Worm (Caenorhabditis elegans) whole organism, late embryonic: ENCODE data around the gene his-69.
A peak's percentile ranks its signal among the peaks of the same experiment; 100 is the strongest.

Experiments used
- C08G9.2 ChIP-seq: sonication (generic microtip); optimal IDR thresholded peaks from 2 replicates; lab custom pipeline; 2016; ENCODE audit warnings: mild to moderate bottlenecking, missing genetic modification characterization, moderate library complexity, missing compliant biosample characterization
- C38D4.7 ChIP-seq: fragments of 200-800 bp; sonication (Bioruptor generic); optimal IDR thresholded peaks from 2 replicates; lab custom pipeline; 2018; ENCODE audit warnings: mild to moderate bottlenecking, missing genetic modification characterization, moderate library complexity, missing compliant biosample characterization
- F13H6.1 ChIP-seq: sonication (generic microtip); optimal IDR thresholded peaks from 2 replicates; lab custom pipeline; 2016; ENCODE audit warnings: missing genetic modification characterization, missing compliant biosample characterization
- K02D7.2 ChIP-seq: sonication (generic microtip); optimal IDR thresholded peaks from 2 replicates; lab custom pipeline; 2017; ENCODE audit warnings: mild to moderate bottlenecking, missing genetic modification characterization, missing compliant biosample characterization
- ahr-1 ChIP-seq: sonication (generic microtip); optimal IDR thresholded peaks from 2 replicates; lab custom pipeline; 2016; ENCODE audit warnings: missing genetic modification characterization, missing compliant biosample characterization
- ama-1 ChIP-seq: fragments of 150-350 bp; optimal IDR thresholded peaks from 2 replicates; lab custom pipeline; 2014
- ceh-14 ChIP-seq: sonication (generic microtip); optimal IDR thresholded peaks from 2 replicates; lab custom pipeline; 2016; ENCODE audit warnings: missing genotype, missing genetic modification characterization, missing compliant biosample characterization
- ceh-45 ChIP-seq: fragments of 200-800 bp; sonication (Bioruptor generic); IDR thresholded peaks from 2 replicates; pipeline ENCODE4 v1.3.6; 2022; ENCODE audit warnings: missing genetic modification reagents, missing genetic modification characterization, missing compliant biosample characterization
- ceh-48 ChIP-seq: sonication (generic microtip); optimal IDR thresholded peaks from 2 replicates; lab custom pipeline; 2016; ENCODE audit warnings: missing genetic modification characterization, inconsistent platforms, missing compliant biosample characterization
- ceh-6 ChIP-seq: fragments of 200-800 bp; sonication (Bioruptor generic); optimal IDR thresholded peaks from 2 replicates; lab custom pipeline; 2018; ENCODE audit warnings: mild to moderate bottlenecking, missing genetic modification characterization, missing compliant biosample characterization
- ceh-9 ChIP-seq: sonication (generic microtip); optimal IDR thresholded peaks from 2 replicates; lab custom pipeline; 2016; ENCODE audit warnings: mild to moderate bottlenecking, missing genetic modification characterization, inconsistent platforms, missing compliant biosample characterization
- che-1 ChIP-seq: sonication (generic microtip); optimal IDR thresholded peaks from 2 replicates; lab custom pipeline; 2016; ENCODE audit warnings: mild to moderate bottlenecking, missing genetic modification characterization, missing compliant biosample characterization
- dve-1 ChIP-seq: sonication (generic microtip); optimal IDR thresholded peaks from 2 replicates; lab custom pipeline; 2017; ENCODE audit warnings: antibody characterized with exemption, mild to moderate bottlenecking, missing genetic modification characterization, missing compliant biosample characterization
- elt-2 ChIP-seq: sonication (generic microtip); optimal IDR thresholded peaks from 2 replicates; lab custom pipeline; 2016; ENCODE audit warnings: missing genetic modification reagents, missing genetic modification characterization, missing compliant biosample characterization
- gmeb-2 ChIP-seq: sonication (generic microtip); optimal IDR thresholded peaks from 2 replicates; lab custom pipeline; 2016; ENCODE audit warnings: missing genetic modification characterization, inconsistent platforms, missing compliant biosample characterization
- hlh-13 ChIP-seq: fragments of 200-800 bp; sonication (Bioruptor generic); optimal IDR thresholded peaks from 2 replicates; lab custom pipeline; 2018; ENCODE audit warnings: mild to moderate bottlenecking, missing genetic modification characterization, missing compliant biosample characterization
- hlh-6 ChIP-seq: sonication (generic microtip); optimal IDR thresholded peaks from 2 replicates; lab custom pipeline; 2016; ENCODE audit warnings: missing genotype, missing genetic modification characterization, missing compliant biosample characterization
- hlh-8 ChIP-seq: sonication (generic microtip); optimal IDR thresholded peaks from 2 replicates; lab custom pipeline; 2016; ENCODE audit warnings: missing genotype, missing genetic modification characterization, missing compliant biosample characterization
- lin-11 ChIP-seq: fragments of 200-800 bp; sonication (Bioruptor generic); optimal IDR thresholded peaks from 2 replicates; lab custom pipeline; 2018; ENCODE audit warnings: mild to moderate bottlenecking, missing genetic modification characterization, missing compliant biosample characterization
- mec-3 ChIP-seq: sonication (generic microtip); optimal IDR thresholded peaks from 2 replicates; lab custom pipeline; 2016; ENCODE audit warnings: borderline replicate concordance, missing genetic modification characterization, missing compliant biosample characterization
- nfya-1 ChIP-seq: sonication (generic microtip); optimal IDR thresholded peaks from 2 replicates; lab custom pipeline; 2017; ENCODE audit warnings: missing genetic modification characterization, mild to moderate bottlenecking, missing compliant biosample characterization, antibody characterized with exemption, moderate library complexity
- nhr-11 ChIP-seq: fragments of 150-350 bp; optimal IDR thresholded peaks from 2 replicates; lab custom pipeline; 2014; ENCODE audit warnings: missing biosample characterization, missing genetic modification characterization
- npax-4 ChIP-seq: sonication (generic microtip); optimal IDR thresholded peaks from 2 replicates; lab custom pipeline; 2016; ENCODE audit warnings: missing genetic modification characterization, missing compliant biosample characterization
- pag-3 ChIP-seq: sonication (generic microtip); optimal IDR thresholded peaks from 2 replicates; lab custom pipeline; 2016; ENCODE audit warnings: missing compliant biosample characterization, missing genetic modification characterization, borderline replicate concordance
- pha-2 ChIP-seq: sonication (generic microtip); optimal IDR thresholded peaks from 2 replicates; lab custom pipeline; 2017; ENCODE audit warnings: mild to moderate bottlenecking, missing genetic modification characterization, missing compliant biosample characterization
- pha-4 ChIP-seq: fragments of 150-350 bp; optimal IDR thresholded peaks from 2 replicates; lab custom pipeline; 2018; ENCODE audit warnings: missing biosample characterization, missing genetic modification reagents, missing genetic modification characterization
- pqm-1 ChIP-seq: sonication (generic microtip); optimal IDR thresholded peaks from 2 replicates; lab custom pipeline; 2016; ENCODE audit warnings: missing genetic modification characterization, missing compliant biosample characterization
- pros-1 ChIP-seq: fragments of 150-350 bp; optimal IDR thresholded peaks from 2 replicates; lab custom pipeline; 2014; ENCODE audit warnings: missing biosample characterization, missing genetic modification reagents, missing genetic modification characterization
- rnt-1 ChIP-seq: sonication (generic microtip); optimal IDR thresholded peaks from 2 replicates; lab custom pipeline; 2016; ENCODE audit warnings: missing genetic modification characterization, missing compliant biosample characterization
- sox-4 ChIP-seq: sonication (generic microtip); optimal IDR thresholded peaks from 2 replicates; lab custom pipeline; 2017; ENCODE audit warnings: mild to moderate bottlenecking, missing genetic modification characterization, inconsistent platforms, missing compliant biosample characterization
- syd-9 ChIP-seq: sonication (generic microtip); optimal IDR thresholded peaks from 2 replicates; lab custom pipeline; 2016; ENCODE audit warnings: mild to moderate bottlenecking, missing genetic modification characterization, moderate library complexity, missing compliant biosample characterization
- tbx-2 ChIP-seq: sonication (generic microtip); optimal IDR thresholded peaks from 2 replicates; lab custom pipeline; 2016; ENCODE audit warnings: missing genetic modification characterization, missing compliant biosample characterization
- unc-42 ChIP-seq: sonication (generic microtip); optimal IDR thresholded peaks from 2 replicates; lab custom pipeline; 2016; ENCODE audit warnings: missing genotype, missing genetic modification characterization, missing compliant biosample characterization
- ztf-16 ChIP-seq: sonication (generic microtip); optimal IDR thresholded peaks from 2 replicates; lab custom pipeline; 2017; ENCODE audit warnings: missing genetic modification characterization, missing compliant biosample characterization

Gene his-69

ce11 chrIII:4092962-4093361 lies 34.4 kb upstream of the his-69 start:
- TF ChIP-seq pqm-1 (tag; lab: Kevin White, UChicago) (no peak), npax-4 (tag; lab: Kevin White, UChicago) (no peak), ceh-14 (tag; lab: Kevin White, UChicago) (no peak), rnt-1 (no peak), ahr-1 (tag; lab: Kevin White, UChicago) (no peak), pha-4 (tag; lab: Kevin White, UChicago) (no peak), ceh-48 (tag; lab: Kevin White, UChicago) (no peak), elt-2 (no peak), nhr-11 (tag; lab: Kevin White, UChicago) (no peak), hlh-6 (tag; lab: Kevin White, UChicago) (no peak), pros-1 (tag; lab: Kevin White, UChicago) (no peak), ama-1 (lab: Kevin White, UChicago) (no peak), ztf-16 (tag; lab: Kevin White, UChicago) (no peak), sox-4 (tag; lab: Kevin White, UChicago) (no peak), C08G9.2 (tag; lab: Kevin White, UChicago) (no peak), gmeb-2 (no peak), dve-1 (tag; lab: Kevin White, UChicago) (no peak)

DNA sequence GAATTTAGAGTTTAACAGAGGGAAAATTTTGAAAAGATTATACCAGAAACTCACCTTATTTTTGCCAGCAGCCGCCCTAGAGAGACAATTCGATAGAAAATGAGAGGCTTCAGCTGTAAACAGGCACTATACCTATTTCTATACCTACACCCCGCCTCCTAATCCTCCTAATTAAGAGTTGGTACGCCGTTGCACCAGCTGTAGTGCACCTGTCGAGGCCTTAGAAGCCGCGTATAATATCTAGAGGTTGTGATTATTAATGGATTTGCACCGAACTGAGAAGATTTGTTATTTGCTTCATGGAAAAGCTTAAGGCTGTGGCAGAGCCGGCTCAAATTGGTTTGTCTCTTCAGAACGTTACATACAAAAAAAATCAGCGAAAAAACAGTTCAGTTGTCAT lies 33.5 kb upstream of the his-69 start, which contains the start of gene C03C10.5:
TSS of gene C03C10.5 (minus strand) at position 101 of the 400 bp plus-strand sequence.
- TF ChIP-seq C38D4.7, result no peak
- no peak for TF ChIP-seq ceh-48 (tag; lab: Kevin White, UChicago)
- no peak for TF ChIP-seq mec-3 (tag; lab: Kevin White, UChicago)
- TF ChIP-seq nfya-1 (tag; lab: Kevin White, UChicago), result no peak
- TF ChIP-seq syd-9 (tag; lab: Kevin White, UChicago), result no peak
- TF ChIP-seq pag-3 (tag; lab: Kevin White, UChicago), result no peak

DNA sequence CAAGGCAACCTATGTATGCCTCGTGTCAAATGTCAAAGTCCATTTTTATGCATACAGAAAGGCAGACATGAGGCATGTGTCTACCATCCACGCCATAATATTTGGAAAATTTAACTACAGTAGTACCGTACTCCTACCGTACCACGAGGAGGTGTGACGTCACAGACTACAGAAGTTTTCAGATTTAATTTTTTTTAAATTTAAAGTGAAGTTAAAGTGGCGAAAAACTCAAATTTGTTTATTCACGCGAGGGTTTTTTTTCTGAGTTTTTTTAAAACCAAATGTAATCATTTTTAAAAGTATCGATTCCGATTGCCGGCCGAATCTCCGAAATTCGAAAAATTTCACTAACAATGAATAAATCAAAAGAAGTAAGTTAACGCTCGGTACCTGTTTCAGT lies 32.2 kb upstream of the his-69 start, which contains the start of gene C03C10.2:
TSS of gene C03C10.2 (plus strand) at position 301 of the 400 bp plus-strand sequence.
- TF ChIP-seq C08G9.2 (tag; lab: Kevin White, UChicago) (no peak), elt-2 (no peak), lin-11 (tag; lab: Kevin White, UChicago) (no peak), ztf-16 (tag; lab: Kevin White, UChicago) (no peak), hlh-8 (no peak), hlh-13 (GFP tag; lab: Kevin White, UChicago) (no peak), F13H6.1 (no peak), ceh-6 (GFP tag; lab: Kevin White, UChicago) (no peak), pros-1 (tag; lab: Kevin White, UChicago) (no peak), ceh-45 (no peak), che-1 (tag; lab: Kevin White, UChicago) (no peak), rnt-1 (no peak), pha-2 (tag; lab: Kevin White, UChicago) (no peak), nhr-11 (tag; lab: Kevin White, UChicago) (no peak), ceh-9 (no peak), unc-42 (tag; lab: Kevin White, UChicago) (no peak)
- TF ChIP-seq, all 69 proteins: peak for 0

DNA sequence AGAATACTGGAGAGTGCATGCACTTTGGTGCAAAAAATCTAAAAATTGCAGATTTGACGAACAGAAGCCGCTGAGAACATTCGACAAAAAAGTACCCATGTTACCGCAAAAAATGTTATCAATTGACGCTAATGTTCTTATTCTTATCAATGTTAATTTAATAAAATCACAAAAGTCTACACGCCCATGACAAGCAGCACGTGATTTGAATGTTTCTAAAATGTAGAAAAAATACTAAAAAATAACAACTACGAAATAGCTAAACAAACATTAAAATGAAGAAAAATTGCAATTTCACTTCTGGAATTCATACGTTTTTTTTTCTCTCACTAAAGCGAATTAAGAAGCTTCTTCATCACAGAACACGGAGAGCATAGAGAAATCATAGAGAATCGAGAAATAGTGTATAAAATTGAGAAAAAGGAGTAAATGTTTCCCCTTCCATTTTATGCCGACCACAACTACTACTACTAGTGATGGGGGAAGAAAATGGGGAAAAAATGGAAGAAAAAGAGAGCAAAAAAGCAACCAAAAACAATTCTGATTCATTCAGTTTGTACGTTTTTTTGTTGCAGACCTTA lies 29.9 kb upstream of the his-69 start:
- TF ChIP-seq unc-42 (tag; lab: Kevin White, UChicago) (peak; percentile 50), ceh-9 (no peak), tbx-2 (tag; lab: Kevin White, UChicago) (peak; percentile 19), ztf-16 (tag; lab: Kevin White, UChicago) (no peak), K02D7.2 (tag; lab: Kevin White, UChicago) (no peak)
- TF ChIP-seq, all 69 proteins: peak for 2
